Fruit fly (Drosophila melanogaster) whole organism, adult: ENCODE data around the gene CG10616.
A peak's percentile ranks its signal among the peaks of the same experiment; 100 is the strongest.

Experiments
- CG11617 ChIP-seq: fragments of 200-800 bp; sonication (Bioruptor generic); optimal IDR thresholded peaks from 2 replicates; lab custom pipeline; 2017; ENCODE audit warnings: mild to moderate bottlenecking, missing biosample characterization, missing genetic modification reagents, missing genetic modification characterization
- CG12768 ChIP-seq: fragments of 200-800 bp; sonication (Bioruptor generic); optimal IDR thresholded peaks from 2 replicates; lab custom pipeline; 2017; ENCODE audit warnings: missing biosample characterization, missing genetic modification characterization, mild to moderate bottlenecking, moderate library complexity, missing genetic modification reagents
- CG14711 ChIP-seq: fragments of 200-800 bp; sonication (Bioruptor generic); optimal IDR thresholded peaks from 2 replicates; lab custom pipeline; 2018; ENCODE audit warnings: missing biosample characterization, mild to moderate bottlenecking, missing genetic modification characterization, moderate library complexity
- CG1620 ChIP-seq: fragments of 200-800 bp; sonication (Bioruptor generic); optimal IDR thresholded peaks from 2 replicates; lab custom pipeline; 2016; ENCODE audit warnings: missing biosample characterization, missing genetic modification characterization
- CG33017 ChIP-seq: fragments of 200-800 bp; sonication (Bioruptor generic); optimal IDR thresholded peaks from 2 replicates; lab custom pipeline; 2018; ENCODE audit warnings: missing biosample characterization, mild to moderate bottlenecking, missing genetic modification characterization, moderate library complexity
- CG5204 ChIP-seq: fragments of 200-800 bp; sonication (Bioruptor generic); optimal IDR thresholded peaks from 2 replicates; lab custom pipeline; 2016; ENCODE audit warnings: missing biosample characterization, missing genetic modification characterization
- CG7045 ChIP-seq: fragments of 200-800 bp; sonication (Bioruptor generic); optimal IDR thresholded peaks from 2 replicates; lab custom pipeline; 2017; ENCODE audit warnings: missing biosample characterization, mild to moderate bottlenecking, missing genetic modification characterization
- CG7101 ChIP-seq: fragments of 200-800 bp; sonication (Bioruptor generic); optimal IDR thresholded peaks from 2 replicates; lab custom pipeline; 2018; ENCODE audit warnings: missing biosample characterization, mild to moderate bottlenecking, missing genetic modification characterization, moderate library complexity
- Clk ChIP-seq: fragments of 200-800 bp; sonication (Bioruptor generic); optimal IDR thresholded peaks from 2 replicates; lab custom pipeline; 2017; ENCODE audit warnings: missing biosample characterization, missing genetic modification characterization
- Crg-1 ChIP-seq: fragments of 200-800 bp; sonication (Bioruptor generic); optimal IDR thresholded peaks from 2 replicates; lab custom pipeline; 2016; ENCODE audit warnings: missing biosample characterization, missing genetic modification characterization
- Hr96 ChIP-seq: fragments of 200-800 bp; sonication (Bioruptor generic); optimal IDR thresholded peaks from 2 replicates; lab custom pipeline; 2016; ENCODE audit warnings: missing biosample characterization, missing genetic modification characterization
- Mnt ChIP-seq: fragments of 200-800 bp; sonication (Bioruptor generic); optimal IDR thresholded peaks from 2 replicates; lab custom pipeline; 2016; ENCODE audit warnings: missing biosample characterization, mild to moderate bottlenecking, missing genetic modification characterization
- bab1 ChIP-seq: fragments of 200-800 bp; sonication (Bioruptor generic); optimal IDR thresholded peaks from 3 replicates; lab custom pipeline; 2019; ENCODE audit warnings: missing biosample characterization, mild to moderate bottlenecking, missing genetic modification characterization, moderate library complexity
- cic ChIP-seq: fragments of 200-800 bp; sonication (Bioruptor generic); optimal IDR thresholded peaks from 2 replicates; lab custom pipeline; 2017; ENCODE audit warnings: missing biosample characterization, mild to moderate bottlenecking, missing genetic modification characterization, moderate library complexity
- cnc ChIP-seq, 2 experiments: fragments of >200 bp; optimal IDR thresholded peaks; 2 replicates each; lab custom pipeline; 2017
- kay ChIP-seq: fragments of 200-800 bp; sonication (Bioruptor generic); peaks from one replicate; lab custom pipeline; 2016; ENCODE audit warnings: missing biosample characterization, missing genetic modification characterization, borderline replicate concordance
- ovo ChIP-seq: fragments of 200-800 bp; sonication (Bioruptor generic); optimal IDR thresholded peaks from 2 replicates; lab custom pipeline; 2016; ENCODE audit warnings: missing biosample characterization, missing genetic modification characterization
- pad ChIP-seq: fragments of 200-800 bp; sonication (Bioruptor generic); optimal IDR thresholded peaks from 3 replicates; lab custom pipeline; 2017; ENCODE audit warnings: missing biosample characterization, missing genetic modification characterization, mild to moderate bottlenecking, moderate library complexity, missing genetic modification reagents
- tj ChIP-seq: fragments of 200-800 bp; sonication (Bioruptor generic); optimal IDR thresholded peaks from 3 replicates; lab custom pipeline; 2017; ENCODE audit warnings: missing biosample characterization, mild to moderate bottlenecking, missing genetic modification characterization, moderate library complexity
- toe ChIP-seq: fragments of 200-800 bp; sonication (Bioruptor generic); optimal IDR thresholded peaks from 2 replicates; lab custom pipeline; 2016; ENCODE audit warnings: missing biosample characterization, missing genetic modification characterization

The CG10616 gene

DNA sequence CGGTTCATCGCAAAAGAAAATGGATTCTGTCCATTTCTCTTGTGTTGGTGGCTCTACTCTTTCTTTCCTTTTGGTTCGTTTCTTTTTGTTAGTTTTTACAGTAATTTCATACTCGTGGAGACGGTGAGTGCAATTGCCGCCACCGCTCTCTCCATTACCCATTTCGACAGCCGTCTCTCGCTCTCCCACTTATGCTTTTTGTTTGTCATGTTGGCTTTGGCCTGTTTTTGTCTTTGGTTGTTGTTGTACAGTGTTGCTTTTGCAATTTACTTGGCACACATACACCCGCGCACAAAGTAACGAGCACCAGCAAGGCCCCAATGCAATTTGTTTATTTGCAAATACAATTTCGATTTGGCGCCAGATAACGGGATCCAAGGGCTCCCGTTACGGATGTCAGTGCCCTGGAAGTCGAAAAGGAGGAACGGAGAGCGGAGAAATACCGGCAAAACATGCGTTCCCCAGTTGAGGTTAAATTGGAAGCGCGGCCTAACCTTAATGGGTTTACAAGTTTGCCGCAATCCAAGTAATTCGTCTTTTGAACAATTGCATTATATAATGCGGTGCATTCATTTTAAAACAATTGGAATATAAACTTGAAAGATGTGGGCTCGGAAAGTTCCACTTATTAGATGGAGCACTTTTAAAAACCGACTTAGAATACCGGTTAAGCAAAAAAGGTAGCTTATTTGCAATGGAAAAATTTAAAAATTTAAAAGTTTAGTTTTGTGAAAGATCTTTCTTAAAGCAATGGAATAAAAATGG, 44.3 kb downstream of the CG10616 start:
- TF ChIP-seq bab1 (GFP tag; lab: Kevin White, UChicago) (peak; percentile 10), ovo (GFP tag; lab: Kevin White, UChicago) (peak; percentile 99), cnc (optimal IDR thresholded peaks at IDR 0.05; lab: Kevin White, UChicago) (peak; percentile 72 to 77), Mnt (GFP tag; lab: Kevin White, UChicago) (peak; percentile 37), Hr96 (GFP tag; lab: Kevin White, UChicago) (no peak), CG7101 (tag; lab: Kevin White, UChicago) (no peak), CG7045 (GFP tag; lab: Kevin White, UChicago) (peak; percentile 12), cic (GFP tag; lab: Kevin White, UChicago) (peak; percentile 34), pad (GFP tag; lab: Kevin White, UChicago) (peak; percentile 81), Clk (GFP tag; lab: Kevin White, UChicago) (no peak), CG12768 (no peak)

DNA sequence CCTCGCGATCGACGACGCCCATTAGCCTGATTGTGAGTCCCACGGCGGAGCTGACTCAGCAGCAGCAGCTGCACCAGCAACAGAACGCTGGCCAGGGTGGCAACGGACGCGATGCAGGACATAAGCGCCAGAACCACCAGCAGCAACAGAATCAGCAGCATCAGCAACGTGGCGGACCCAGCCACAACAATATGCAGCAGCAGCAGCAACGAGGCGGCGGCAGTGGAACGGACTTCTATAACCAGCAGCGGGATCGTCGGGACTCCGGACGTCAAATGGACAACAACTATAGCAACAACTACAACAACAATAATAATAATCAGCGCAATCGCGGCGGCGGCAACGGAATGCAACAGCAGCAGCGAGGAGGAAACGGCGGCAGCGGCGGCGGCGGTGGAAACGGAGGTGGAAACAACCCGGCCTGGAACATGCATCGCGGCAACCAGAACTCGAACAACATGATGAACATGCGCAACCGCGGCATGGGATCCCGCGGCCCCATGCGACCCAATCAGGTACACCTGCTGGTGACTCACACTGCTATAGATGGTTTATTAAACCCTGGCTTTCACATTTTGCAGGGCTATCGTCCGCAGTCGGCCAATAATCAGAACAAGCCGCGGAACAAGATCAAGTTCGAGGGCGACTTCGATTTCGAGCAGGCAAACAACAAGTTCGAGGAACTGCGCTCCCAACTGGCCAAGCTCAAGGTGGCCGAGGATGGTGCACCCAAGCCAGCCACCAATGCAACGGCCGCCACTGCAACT, 46.1 kb downstream of the CG10616 start:
- TF ChIP-seq CG11617 (no peak), toe (GFP tag; lab: Kevin White, UChicago) (no peak), pad (GFP tag; lab: Kevin White, UChicago) (peak; percentile 2), CG14711 (tag; lab: Kevin White, UChicago) (no peak), cnc (optimal IDR thresholded peaks at IDR 0.05; lab: Kevin White, UChicago) (no peak), CG7045 (GFP tag; lab: Kevin White, UChicago) (no peak), CG12768 (peak; percentile 57), Hr96 (GFP tag; lab: Kevin White, UChicago) (no peak), CG1620 (GFP tag; lab: Kevin White, UChicago) (no peak), CG5204 (GFP tag; lab: Kevin White, UChicago) (no peak), Clk (GFP tag; lab: Kevin White, UChicago) (peak; percentile 18), tj (GFP tag; lab: Kevin White, UChicago) (no peak)

DNA sequence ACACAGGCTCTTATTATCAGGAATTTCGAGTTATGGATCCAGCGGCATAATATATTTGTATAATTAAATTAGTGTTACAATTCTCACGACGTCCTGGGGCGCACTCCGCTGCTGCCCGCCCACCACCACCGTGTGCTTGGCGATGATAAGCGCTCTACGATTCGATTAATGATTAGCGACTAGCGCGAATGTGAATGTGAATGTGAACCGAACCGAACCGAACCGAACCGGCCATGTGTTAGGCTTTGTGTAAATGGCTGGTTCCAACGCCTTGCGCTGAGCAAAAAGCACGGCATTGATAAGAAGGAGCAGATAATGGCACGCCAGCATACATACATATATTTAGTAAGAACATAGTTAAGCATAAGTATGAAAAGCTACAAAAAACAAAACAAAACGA, 47.8 kb downstream of the CG10616 start:
- TF ChIP-seq tj (GFP tag; lab: Kevin White, UChicago) (no peak), CG33017 (tag; lab: Kevin White, UChicago) (no peak), cnc (optimal IDR thresholded peaks at IDR 0.05; lab: Kevin White, UChicago) (no peak), CG7045 (GFP tag; lab: Kevin White, UChicago) (no peak), cic (GFP tag; lab: Kevin White, UChicago) (peak; percentile 83), Mnt (GFP tag; lab: Kevin White, UChicago) (peak; percentile 73), bab1 (GFP tag; lab: Kevin White, UChicago) (no peak), ovo (GFP tag; lab: Kevin White, UChicago) (no peak), kay (GFP tag; lab: Kevin White, UChicago) (no peak), Crg-1 (GFP tag; lab: Kevin White, UChicago) (no peak), CG5204 (GFP tag; lab: Kevin White, UChicago) (no peak), CG12768 (no peak)

DNA sequence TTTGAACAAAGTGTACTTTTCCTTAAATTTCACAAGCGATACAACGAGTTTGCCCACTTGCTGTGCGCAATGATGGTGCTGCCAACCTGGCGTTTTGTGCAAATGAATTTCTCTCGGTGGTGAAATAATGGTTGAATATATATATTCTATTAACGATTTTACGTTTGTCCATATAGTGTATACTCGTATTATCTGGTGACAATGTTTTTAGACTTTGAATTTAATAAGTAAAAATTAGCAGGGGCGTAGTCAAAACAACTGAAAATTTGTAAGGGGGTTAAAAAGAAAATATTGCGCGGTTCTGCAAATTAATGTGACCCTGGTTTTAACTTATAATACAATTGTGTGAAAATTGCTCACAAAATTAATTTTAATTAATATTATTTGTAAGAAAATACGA, 52.4 kb downstream of the CG10616 start, which contains the start of the genes ver and Gcn5:
Gene ver (plus strand): TSS at position 47 of the 400 bp plus-strand sequence.
Gene Gcn5 (minus strand): TSS at position 74 of the 400 bp plus-strand sequence.
- no peak for TF ChIP-seq cnc (optimal IDR thresholded peaks at IDR 0.05; lab: Kevin White, UChicago)
- TF ChIP-seq Crg-1 (GFP tag; lab: Kevin White, UChicago), result peak; percentile 97
- peak; percentile 99 for TF ChIP-seq CG12768
- TF ChIP-seq bab1 (GFP tag; lab: Kevin White, UChicago), result peak; percentile 96
- TF ChIP-seq CG7045 (GFP tag; lab: Kevin White, UChicago), result peak; percentile 99
- TF ChIP-seq Mnt (GFP tag; lab: Kevin White, UChicago), result peak; percentile 94
- peak; percentile 94 for TF ChIP-seq Hr96 (GFP tag; lab: Kevin White, UChicago)
- TF ChIP-seq CG7101 (tag; lab: Kevin White, UChicago), result peak; percentile 99
- peak; percentile 97 for TF ChIP-seq CG14711 (tag; lab: Kevin White, UChicago)
- TF ChIP-seq kay (GFP tag; lab: Kevin White, UChicago), result no peak
- peak; percentile 98 for TF ChIP-seq CG33017 (tag; lab: Kevin White, UChicago)
- peak; percentile 94 for TF ChIP-seq tj (GFP tag; lab: Kevin White, UChicago)
- peak; percentile 97 for TF ChIP-seq CG1620 (GFP tag; lab: Kevin White, UChicago)
- TF ChIP-seq toe (GFP tag; lab: Kevin White, UChicago), result peak; percentile 97
- TF ChIP-seq Clk (GFP tag; lab: Kevin White, UChicago), result peak; percentile 97
- peak; percentile 94 for TF ChIP-seq ovo (GFP tag; lab: Kevin White, UChicago)
- peak; percentile 99 for TF ChIP-seq CG11617
- TF ChIP-seq pad (GFP tag; lab: Kevin White, UChicago), result peak; percentile 93
- TF ChIP-seq CG5204 (GFP tag; lab: Kevin White, UChicago), result peak; percentile 97
- peak; percentile 90 for TF ChIP-seq cic (GFP tag; lab: Kevin White, UChicago)
